Worm (Caenorhabditis elegans) whole organism, early embryonic: ENCODE measurements around the gene T22B2.2.

Experiments
- B0310.2 ChIP-seq: sonication (generic microtip); optimal IDR thresholded peaks from 2 replicates; lab custom pipeline; 2016; ENCODE audit warnings: mild to moderate bottlenecking, missing genetic modification characterization, missing compliant biosample characterization
- F13C5.2 ChIP-seq: sonication (generic microtip); optimal IDR thresholded peaks from 2 replicates; lab custom pipeline; 2017; ENCODE audit warnings: mild to moderate bottlenecking, missing genetic modification characterization, inconsistent platforms, missing compliant biosample characterization
- aly-1 ChIP-seq: sonication (generic microtip); optimal IDR thresholded peaks from 2 replicates; lab custom pipeline; 2016; ENCODE audit warnings: missing genetic modification characterization, missing compliant biosample characterization
- ama-1 ChIP-seq: fragments of 150-350 bp; optimal IDR thresholded peaks from 2 replicates; lab custom pipeline; 2014
- ceh-13 ChIP-seq: fragments of 200-800 bp; sonication (Bioruptor generic); optimal IDR thresholded peaks from 2 replicates; lab custom pipeline; 2018; ENCODE audit warnings: mild to moderate bottlenecking, missing genetic modification characterization, missing compliant biosample characterization
- ceh-36 ChIP-seq: sonication (generic microtip); optimal IDR thresholded peaks from 2 replicates; lab custom pipeline; 2016; ENCODE audit warnings: missing genetic modification characterization, inconsistent platforms, missing compliant biosample characterization
- ets-7 ChIP-seq: sonication (generic microtip); optimal IDR thresholded peaks from 2 replicates; lab custom pipeline; 2016; ENCODE audit warnings: missing genotype, missing genetic modification characterization, missing compliant biosample characterization
- flt-1 ChIP-seq: fragments of 200-800 bp; sonication (Bioruptor generic); IDR thresholded peaks from 2 replicates; pipeline ENCODE4 v1.3.6; 2022; ENCODE audit warnings: missing genetic modification characterization, missing compliant biosample characterization
- hmbx-1 ChIP-seq: sonication (generic microtip); optimal IDR thresholded peaks from 2 replicates; lab custom pipeline; 2016; ENCODE audit warnings: mild to moderate bottlenecking, missing genetic modification characterization, missing compliant biosample characterization
- hmg-4 ChIP-seq: fragments of 200-800 bp; sonication (Bioruptor generic); optimal IDR thresholded peaks from 2 replicates; lab custom pipeline; 2018; ENCODE audit warnings: mild to moderate bottlenecking, missing genetic modification characterization, missing compliant biosample characterization
- hnd-1 ChIP-seq: sonication (generic microtip); optimal IDR thresholded peaks from 2 replicates; lab custom pipeline; 2016; ENCODE audit warnings: missing genetic modification characterization, missing compliant biosample characterization
- pes-1 ChIP-seq: fragments of 200-800 bp; sonication (Bioruptor generic); IDR thresholded peaks from 2 replicates; pipeline ENCODE4 v1.3.6; 2022; ENCODE audit warnings: missing genetic modification reagents, missing genetic modification characterization, missing compliant biosample characterization
- scrt-1 ChIP-seq: fragments of 200-800 bp; sonication (Bioruptor generic); IDR thresholded peaks from 2 replicates; pipeline ENCODE4 v1.3.6; 2022; ENCODE audit warnings: missing genetic modification characterization, missing compliant biosample characterization
- sea-1 ChIP-seq: fragments of 200-800 bp; sonication (Bioruptor generic); conservative IDR thresholded peaks from 2 replicates; pipeline ENCODE4 v1.3.6; 2022; ENCODE audit warnings: missing genetic modification characterization, missing compliant biosample characterization
- tbx-11 ChIP-seq: fragments of 200-800 bp; sonication (Bioruptor generic); IDR thresholded peaks from 2 replicates; pipeline ENCODE4 v1.3.6; 2022; ENCODE audit warnings: missing genetic modification characterization, missing compliant biosample characterization
- tbx-37 ChIP-seq: fragments of 200-800 bp; sonication (Bioruptor generic); conservative IDR thresholded peaks from 2 replicates; pipeline ENCODE4 v1.3.6; 2022; ENCODE audit warnings: missing genetic modification reagents, missing genetic modification characterization, missing compliant biosample characterization
- tra-4 ChIP-seq: sonication (generic microtip); optimal IDR thresholded peaks from 2 replicates; lab custom pipeline; 2017; ENCODE audit warnings: missing genetic modification characterization, missing compliant biosample characterization

Gene T22B2.2

ce11 chrX:3937483-3937882 lies 17.3 kb downstream of the T22B2.2 start:
- no peak for TF ChIP-seq pes-1 (GFP tag; lab: Robert Waterston, UW)
- TF ChIP-seq hmg-4 (GFP tag; lab: Kevin White, UChicago): no peak
- TF ChIP-seq scrt-1 (GFP tag; lab: Robert Waterston, UW): no peak
- no peak for TF ChIP-seq B0310.2 (tag; lab: Kevin White, UChicago)
- TF ChIP-seq hnd-1: no peak
- TF ChIP-seq tra-4 (tag; lab: Kevin White, UChicago): no peak
- TF ChIP-seq ceh-13 (GFP tag; lab: Kevin White, UChicago): no peak

ce11 chrX:3937884-3938283 lies 17.7 kb downstream of the T22B2.2 start:
- no peak for TF ChIP-seq hnd-1

ce11 chrX:3938950-3939349 lies 18.7 kb downstream of the T22B2.2 start, which contains the start of gene T19D2.3:
Gene T19D2.3 (plus strand): TSS chrX:3939250.
- TF ChIP-seq B0310.2 (tag; lab: Kevin White, UChicago) (no peak), tra-4 (tag; lab: Kevin White, UChicago) (no peak), F13C5.2 (tag; lab: Kevin White, UChicago) (no peak)

ce11 chrX:3942267-3942666 lies 22.1 kb downstream of the T22B2.2 start, which contains the start of gene T19D2.13:
Gene T19D2.13 (minus strand): TSS chrX:3942367.
- TF ChIP-seq tra-4 (tag; lab: Kevin White, UChicago) (no peak), hnd-1 (no peak), ama-1 (lab: Kevin White, UChicago) (no peak), pes-1 (GFP tag; lab: Robert Waterston, UW) (no peak), F13C5.2 (tag; lab: Kevin White, UChicago) (no peak), aly-1 (tag; lab: Kevin White, UChicago) (no peak), tbx-11 (GFP tag; lab: Robert Waterston, UW) (no peak), flt-1 (GFP tag; lab: Robert Waterston, UW) (no peak), hmbx-1 (tag; lab: Kevin White, UChicago) (no peak), ets-7 (tag; lab: Kevin White, UChicago) (no peak), B0310.2 (tag; lab: Kevin White, UChicago) (no peak), ceh-36 (tag; lab: Kevin White, UChicago) (no peak)

ce11 chrX:3943213-3943612 lies 23.0 kb downstream of the T22B2.2 start, which contains the start of gene ptp-4A2:
Gene ptp-4A2 (minus strand): TSS chrX:3943313.
- TF ChIP-seq tra-4 (tag; lab: Kevin White, UChicago): no peak
- TF ChIP-seq scrt-1 (GFP tag; lab: Robert Waterston, UW): no peak
- TF ChIP-seq tbx-37 (GFP tag; lab: Robert Waterston, UW): no peak
- no peak for TF ChIP-seq flt-1 (GFP tag; lab: Robert Waterston, UW)
- TF ChIP-seq ceh-13 (GFP tag; lab: Kevin White, UChicago): no peak

ce11 chrX:3944073-3944472 lies 23.9 kb downstream of the T22B2.2 start:
- no peak for TF ChIP-seq ceh-36 (tag; lab: Kevin White, UChicago)
- TF ChIP-seq hnd-1: no peak
- no peak for TF ChIP-seq hmg-4 (GFP tag; lab: Kevin White, UChicago)
- TF ChIP-seq aly-1 (tag; lab: Kevin White, UChicago): no peak
- TF ChIP-seq tbx-11 (GFP tag; lab: Robert Waterston, UW): no peak
- TF ChIP-seq sea-1 (GFP tag; lab: Robert Waterston, UW): no peak
- TF ChIP-seq B0310.2 (tag; lab: Kevin White, UChicago): no peak
- TF ChIP-seq tra-4 (tag; lab: Kevin White, UChicago): no peak
- TF ChIP-seq hmbx-1 (tag; lab: Kevin White, UChicago): no peak
- no peak for TF ChIP-seq ceh-13 (GFP tag; lab: Kevin White, UChicago)
- TF ChIP-seq tbx-37 (GFP tag; lab: Robert Waterston, UW): no peak
- no peak for TF ChIP-seq pes-1 (GFP tag; lab: Robert Waterston, UW)
- no peak for TF ChIP-seq ama-1 (lab: Kevin White, UChicago)
- no peak for TF ChIP-seq scrt-1 (GFP tag; lab: Robert Waterston, UW)
- no peak for TF ChIP-seq F13C5.2 (tag; lab: Kevin White, UChicago)
- no peak for TF ChIP-seq flt-1 (GFP tag; lab: Robert Waterston, UW)
- no peak for TF ChIP-seq ets-7 (tag; lab: Kevin White, UChicago)

- no peak for TF ChIP-seq ama-1 (lab: Kevin White, UChicago)
- no peak for TF ChIP-seq ceh-36 (tag; lab: Kevin White, UChicago)
- no peak for TF ChIP-seq sea-1 (GFP tag; lab: Robert Waterston, UW)
- TF ChIP-seq F13C5.2 (tag; lab: Kevin White, UChicago): no peak
- no peak for TF ChIP-seq scrt-1 (GFP tag; lab: Robert Waterston, UW)
- no peak for TF ChIP-seq aly-1 (tag; lab: Kevin White, UChicago)
- TF ChIP-seq tbx-11 (GFP tag; lab: Robert Waterston, UW): no peak
- TF ChIP-seq ets-7 (tag; lab: Kevin White, UChicago): no peak
- no peak for TF ChIP-seq B0310.2 (tag; lab: Kevin White, UChicago)
- TF ChIP-seq hmg-4 (GFP tag; lab: Kevin White, UChicago): no peak
These were observed 24.9 kb downstream of the T22B2.2 start for ce11 chrX:3944961-3945587.

ce11 chrX:3945681-3946080 lies 25.5 kb downstream of the T22B2.2 start:
- TF ChIP-seq F13C5.2 (tag; lab: Kevin White, UChicago) (peak; percentile 5), ceh-36 (tag; lab: Kevin White, UChicago) (no peak)
